Worm (Caenorhabditis elegans): ENCODE data around the gene mrps-34.

mrps-34 gene

DNA sequence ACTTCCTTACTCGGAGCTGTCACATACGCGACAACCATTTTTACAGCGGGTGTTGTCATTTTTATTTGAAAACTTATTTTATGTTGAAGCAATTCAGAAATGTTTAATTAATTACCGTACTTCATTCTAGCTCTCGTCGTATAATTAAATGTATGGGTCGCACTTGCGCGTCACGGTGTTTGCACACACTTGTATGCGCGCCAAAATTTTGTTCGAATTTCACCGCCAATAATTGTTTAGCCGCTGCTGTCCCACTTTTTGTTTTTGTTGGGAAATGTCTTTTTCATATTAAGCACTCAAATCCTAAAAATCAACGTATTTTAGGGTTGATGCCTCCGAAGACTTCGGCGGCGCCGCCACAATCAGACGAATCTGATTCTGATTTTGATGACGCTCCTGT, 44.9 kb upstream of the mrps-34 start, which contains the start of the genes F35G12.7 and smc-4 (continued):
- TF ChIP-seq lir-3 (tag; optimal IDR thresholded peaks at IDR 0.05; ENCODE audit: poor library complexity) (no peak), swsn-7 (tag; optimal IDR thresholded peaks at IDR 0.05) (peak; percentile 64), jun-1 (tag; optimal IDR thresholded peaks at IDR 0.05) (no peak), isw-1 (GFP tag; IDR thresholded peaks at IDR 0.05) (peak; percentile 51), nhr-20 (tag; optimal IDR thresholded peaks at IDR 0.05) (peak; percentile 61), fkh-8 (tag; optimal IDR thresholded peaks at IDR 0.05) (peak; percentile 26), mep-1 (tag; optimal IDR thresholded peaks at IDR 0.05) (peak; percentile 79), vab-15 (tag; optimal IDR thresholded peaks at IDR 0.05) (peak; percentile 30), lin-15B (tag; optimal IDR thresholded peaks at IDR 0.05) (peak; percentile 35), aly-2 (tag; optimal IDR thresholded peaks at IDR 0.05) (no peak), efl-1 (optimal IDR thresholded peaks at IDR 0.05) (peak; percentile 81 to 89), efl-1 (GFP tag; optimal IDR thresholded peaks at IDR 0.05 in 1 of 2) (peak; percentile 89 to 99), hlh-4 (tag; optimal IDR thresholded peaks at IDR 0.05) (no peak), ztf-4 (tag; optimal IDR thresholded peaks at IDR 0.05) (peak; percentile 26), snpc-4 (tag; optimal IDR thresholded peaks at IDR 0.05) (peak; percentile 9), ceh-82 (tag; optimal IDR thresholded peaks at IDR 0.05) (peak in 2 of 3 experiments; percentile 35 to 47), tbx-2 (tag; optimal IDR thresholded peaks at IDR 0.05) (peak; percentile 58), nhr-19 (GFP tag; conservative IDR thresholded peaks at IDR 0.05) (peak; percentile 71), C16A3.4 (tag; optimal IDR thresholded peaks at IDR 0.05) (peak; percentile 70)

DNA sequence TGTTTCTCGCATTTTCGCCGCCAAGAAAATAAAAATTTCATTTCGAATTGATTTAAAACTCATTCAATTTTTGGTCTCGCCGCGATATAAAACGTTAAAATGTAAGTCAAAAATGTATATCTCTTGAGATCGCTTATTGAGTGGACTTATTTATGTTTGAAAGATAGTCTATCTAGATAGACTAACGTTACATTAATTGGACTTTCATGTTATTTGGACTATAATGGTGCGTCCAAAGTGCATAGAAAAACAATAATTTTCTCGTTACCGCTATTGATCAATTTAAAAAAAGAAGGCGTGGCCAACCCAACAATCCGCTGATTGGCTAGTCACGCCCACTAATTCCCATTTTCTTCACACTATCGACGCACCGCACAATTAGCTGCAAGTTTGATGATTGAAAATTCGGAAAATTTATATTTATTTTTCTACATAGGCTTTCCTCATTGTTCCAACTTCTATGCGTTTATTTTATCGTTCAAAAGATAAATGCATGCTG, 41.9 kb upstream of the mrps-34 start, which contains the start of gene F35G12.5:
Gene F35G12.5 (plus strand): TSS at position 51 of the 499 bp plus-strand sequence.
- TF ChIP-seq blmp-1 (tag; optimal IDR thresholded peaks at IDR 0.05) (no peak), fkh-10 (GFP tag; optimal IDR thresholded peaks at IDR 0.05) (no peak), lsy-2 (tag; optimal IDR thresholded peaks at IDR 0.05) (peak in 1 of 2 experiments; percentile 6), efl-1 (optimal IDR thresholded peaks at IDR 0.05) (no peak), efl-1 (GFP tag; optimal IDR thresholded peaks at IDR 0.05 in 1 of 2) (peak in 1 of 2 experiments; percentile 45)

DNA sequence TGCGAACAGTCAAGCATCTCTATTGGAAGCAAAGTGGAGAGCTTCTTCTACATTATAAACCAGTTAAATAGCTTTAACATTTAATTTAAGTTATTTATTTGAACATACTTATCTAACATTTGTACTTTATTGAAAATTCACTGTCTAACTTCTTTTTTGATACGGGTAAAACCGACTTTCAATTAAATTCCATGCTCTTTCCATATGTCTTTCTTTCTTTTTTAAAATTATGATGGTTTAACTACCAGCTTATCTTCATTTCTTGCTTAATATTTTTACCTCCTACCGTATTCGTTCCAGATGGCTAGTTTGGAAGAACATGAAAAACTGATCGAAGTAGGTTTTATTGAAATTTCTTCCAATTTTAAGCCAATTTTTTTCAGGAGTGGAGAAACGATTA, 39.2 kb upstream of the mrps-34 start, which contains the start of gene F35G12.12:
Gene F35G12.12 (plus strand): TSS at position 301 of the 400 bp plus-strand sequence.
- TF ChIP-seq tlp-1 (tag; optimal IDR thresholded peaks at IDR 0.05) = no peak
- TF ChIP-seq Y116A8C.19 (tag; optimal IDR thresholded peaks at IDR 0.05; ENCODE audit: borderline replicate concordance) = no peak
- no peak for TF ChIP-seq tbx-2 (tag; optimal IDR thresholded peaks at IDR 0.05)
- TF ChIP-seq efl-3 (GFP tag; optimal IDR thresholded peaks at IDR 0.05) = no peak
- TF ChIP-seq unc-30 (tag; optimal IDR thresholded peaks at IDR 0.05) = no peak
- no peak for TF ChIP-seq pax-3 (tag; optimal IDR thresholded peaks at IDR 0.05)
- no peak for TF ChIP-seq aly-2 (tag; optimal IDR thresholded peaks at IDR 0.05)
- no peak for TF ChIP-seq nhr-19 (GFP tag; conservative IDR thresholded peaks at IDR 0.05)
- TF ChIP-seq nhr-76 (tag; optimal IDR thresholded peaks at IDR 0.05) = no peak
- TF ChIP-seq ceh-88 (GFP tag; IDR thresholded peaks at IDR 0.05) = no peak
- TF ChIP-seq isw-1 (GFP tag; IDR thresholded peaks at IDR 0.05) = no peak
- TF ChIP-seq fkh-8 (tag; optimal IDR thresholded peaks at IDR 0.05) = no peak
- TF ChIP-seq grh-1 (GFP tag; IDR thresholded peaks at IDR 0.05) = no peak
- no peak for TF ChIP-seq ceh-63 (GFP tag; optimal IDR thresholded peaks at IDR 0.05)
- no peak for TF ChIP-seq ztf-4 (tag; optimal IDR thresholded peaks at IDR 0.05)

DNA sequence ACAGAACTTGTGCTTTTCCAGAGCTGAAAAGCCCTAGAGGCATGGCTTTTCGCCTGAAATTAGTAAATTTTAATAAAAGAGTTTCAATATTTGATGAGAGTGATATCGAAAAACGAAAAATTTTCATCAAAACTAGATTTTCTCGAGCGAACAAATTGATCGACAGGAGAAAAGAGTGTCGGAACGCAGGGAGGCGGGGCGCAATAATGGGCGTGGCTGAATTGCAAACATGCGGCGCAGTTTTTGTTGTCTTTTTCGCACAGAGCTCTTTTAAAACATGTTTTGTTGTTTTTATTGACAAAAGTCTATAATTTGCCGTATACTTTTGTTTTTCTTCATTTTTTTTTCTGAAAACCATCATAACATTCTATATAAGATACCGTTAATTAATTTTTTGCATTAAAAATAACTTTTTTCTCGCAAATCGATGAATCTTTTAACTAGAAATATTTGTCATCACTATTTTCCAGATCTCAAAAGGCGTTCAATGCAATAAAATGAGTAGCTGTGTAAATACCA, 36.2 kb upstream of the mrps-34 start, which contains the start of the genes sel-5 and wdr-48:
Gene sel-5 (minus strand): TSS at position 53 of the 519 bp plus-strand sequence.
Gene wdr-48 (plus strand): TSS at position 469 of the 519 bp plus-strand sequence.
- TF ChIP-seq xbp-1 (tag; optimal IDR thresholded peaks at IDR 0.05) = peak; percentile 20
- TF ChIP-seq elt-3 (tag; optimal IDR thresholded peaks at IDR 0.05) = peak in 1 of 6 experiments; percentile 23
- TF ChIP-seq snu-23 (GFP tag; optimal IDR thresholded peaks at IDR 0.05) = peak; percentile 35
- TF ChIP-seq dpl-1 (GFP tag; optimal IDR thresholded peaks at IDR 0.05) = peak; percentile 39 to 62 (median 43)
- peak; percentile 33 for TF ChIP-seq nhr-71 (tag; optimal IDR thresholded peaks at IDR 0.05)
- TF ChIP-seq blmp-1 (tag; optimal IDR thresholded peaks at IDR 0.05) = peak; percentile 60
- TF ChIP-seq mep-1 (tag; optimal IDR thresholded peaks at IDR 0.05) = peak; percentile 37
- peak; percentile 25 to 53 for TF ChIP-seq lin-35 (GFP tag; optimal IDR thresholded peaks at IDR 0.05)
- peak; percentile 19 to 40 for TF ChIP-seq efl-1 (optimal IDR thresholded peaks at IDR 0.05)
- peak; percentile 60 to 95 for TF ChIP-seq efl-1 (GFP tag; optimal IDR thresholded peaks at IDR 0.05 in 1 of 2)
- peak; percentile 55 for TF ChIP-seq skn-1 (tag; optimal IDR thresholded peaks at IDR 0.05)
- TF ChIP-seq zag-1 (tag; optimal IDR thresholded peaks at IDR 0.05) = no peak
- TF ChIP-seq alr-1 (tag; optimal IDR thresholded peaks at IDR 0.05; ENCODE audit: borderline replicate concordance) = no peak
- peak; percentile 39 for TF ChIP-seq rnt-1 (tag; optimal IDR thresholded peaks at IDR 0.05)
- peak in 1 of 3 experiments; percentile 18 for TF ChIP-seq ceh-82 (tag; optimal IDR thresholded peaks at IDR 0.05)
- TF ChIP-seq nhr-47 (tag; optimal IDR thresholded peaks at IDR 0.05) = peak; percentile 39
- peak; percentile 42 for TF ChIP-seq F16B12.6 (tag; optimal IDR thresholded peaks at IDR 0.05)
- TF ChIP-seq mab-9 (GFP tag; IDR thresholded peaks at IDR 0.05) = no peak
- no peak for TF ChIP-seq jun-1 (tag; optimal IDR thresholded peaks at IDR 0.05)
- TF ChIP-seq C16A3.4 (tag; optimal IDR thresholded peaks at IDR 0.05) = peak; percentile 12
- TF ChIP-seq nhr-20 (tag; optimal IDR thresholded peaks at IDR 0.05) = peak; percentile 36
- no peak for TF ChIP-seq tbx-2 (tag; optimal IDR thresholded peaks at IDR 0.05)
- peak; percentile 53 to 59 for TF ChIP-seq lsy-2 (tag; optimal IDR thresholded peaks at IDR 0.05)

All from whole organism, L1 larva.